Fruit fly (Drosophila melanogaster): ENCODE results near the gene CG11634.

- no peak for TF ChIP-seq Pif1A (GFP tag; optimal IDR thresholded peaks at IDR 0.05)
- no peak for TF ChIP-seq Pif1B (GFP tag; optimal IDR thresholded peaks at IDR 0.05)
- TF ChIP-seq CG14655 (GFP tag; optimal IDR thresholded peaks at IDR 0.05) = no peak
- no peak for TF ChIP-seq D1 (tag; optimal IDR thresholded peaks at IDR 0.05)
- TF ChIP-seq EcR (GFP tag; optimal IDR thresholded peaks at IDR 0.05) = no peak
- no peak for TF ChIP-seq CG12605 (GFP tag; IDR thresholded peaks at IDR 0.05)
Observed at dm6 chr2L:21890205-21890604, 25.9 kb upstream of the CG11634 start.
